Fruit fly (Drosophila melanogaster) whole organism, embryonic: ENCODE measurements around the gene CG13002.

Source experiments
- ATbp ChIP-seq: fragments of 200-800 bp; sonication (Bioruptor generic); optimal IDR thresholded peaks from 2 replicates; lab custom pipeline; 2017; ENCODE audit warnings: missing biosample characterization, mild to moderate bottlenecking, missing genetic modification characterization, missing genetic modification reagents
- CG10147 ChIP-seq: fragments of 200-800 bp; sonication (Bioruptor generic); optimal IDR thresholded peaks from 2 replicates; lab custom pipeline; 2019; ENCODE audit warnings: missing biosample characterization, mild to moderate bottlenecking, missing genetic modification characterization, moderate library complexity
- CG13287 ChIP-seq: fragments of 200-800 bp; sonication (Bioruptor generic); IDR thresholded peaks from 2 replicates; pipeline ENCODE4 v1.3.6; 2022; ENCODE audit warnings: missing biosample characterization, missing genetic modification characterization; ENCODE audit not compliant: partially characterized antibody
- CG14014 ChIP-seq: fragments of 200-800 bp; sonication (Bioruptor generic); IDR thresholded peaks from 2 replicates; pipeline ENCODE4 v1.3.6; 2022; ENCODE audit warnings: missing biosample characterization, missing genetic modification characterization
- CG14860 ChIP-seq: fragments of 200-800 bp; sonication (Bioruptor generic); IDR thresholded peaks from 3 replicates; pipeline ENCODE4 v1.3.6; 2022; ENCODE audit warnings: missing biosample characterization, missing genetic modification characterization; ENCODE audit not compliant: partially characterized antibody
- CG15073 ChIP-seq: fragments of 200-800 bp; sonication (Bioruptor generic); optimal IDR thresholded peaks from 2 replicates; lab custom pipeline; 2016; ENCODE audit warnings: missing biosample characterization, missing genetic modification characterization
- CG15514 ChIP-seq: fragments of 200-800 bp; sonication (Bioruptor generic); optimal IDR thresholded peaks from 3 replicates; lab custom pipeline; 2017; ENCODE audit warnings: missing biosample characterization, missing genetic modification characterization, mild to moderate bottlenecking, moderate library complexity, missing genetic modification reagents
- CG17359 ChIP-seq: fragments of 200-800 bp; sonication (Bioruptor generic); optimal IDR thresholded peaks from 3 replicates; lab custom pipeline; 2018; ENCODE audit warnings: missing biosample characterization, mild to moderate bottlenecking, missing genetic modification characterization, moderate library complexity
- CG18619 ChIP-seq: fragments of 200-800 bp; sonication (Bioruptor generic); optimal IDR thresholded peaks from 3 replicates; lab custom pipeline; 2017; ENCODE audit warnings: missing biosample characterization, mild to moderate bottlenecking, missing genetic modification characterization
- CG2199 ChIP-seq: fragments of 200-800 bp; sonication (Bioruptor generic); IDR thresholded peaks from 3 replicates; pipeline ENCODE4 v1.3.6; 2022; ENCODE audit warnings: missing biosample characterization, missing genetic modification characterization
- CG30020 ChIP-seq: fragments of 200-800 bp; optimal IDR thresholded peaks from 2 replicates; lab custom pipeline; 2019; ENCODE audit warnings: missing biosample characterization, mild to moderate bottlenecking, missing genetic modification characterization, moderate library complexity
- CG30403 ChIP-seq: fragments of 200-800 bp; sonication (Bioruptor generic); optimal IDR thresholded peaks from 3 replicates; lab custom pipeline; 2016; ENCODE audit warnings: missing biosample characterization, missing genetic modification characterization
- CG31388 ChIP-seq: fragments of 200-800 bp; sonication (Bioruptor generic); optimal IDR thresholded peaks from 2 replicates; lab custom pipeline; 2016; ENCODE audit warnings: missing biosample characterization, missing genetic modification characterization
- CG32532 ChIP-seq: fragments of 200-800 bp; sonication (Bioruptor generic); IDR thresholded peaks from 2 replicates; pipeline ENCODE4 v1.3.6; 2022; ENCODE audit warnings: missing biosample characterization, missing genetic modification characterization
- CG3281 ChIP-seq: fragments of 200-800 bp; sonication (Bioruptor generic); optimal IDR thresholded peaks from 3 replicates; lab custom pipeline; 2017; ENCODE audit warnings: missing biosample characterization, mild to moderate bottlenecking, missing genetic modification characterization
- CG3407 ChIP-seq: fragments of 200-800 bp; sonication (Bioruptor generic); optimal IDR thresholded peaks from 2 replicates; lab custom pipeline; 2018; ENCODE audit warnings: missing biosample characterization, mild to moderate bottlenecking, missing genetic modification characterization
- CG4854 ChIP-seq: fragments of 200-800 bp; sonication (Bioruptor generic); optimal IDR thresholded peaks from 2 replicates; lab custom pipeline; 2016; ENCODE audit warnings: missing biosample characterization, missing genetic modification characterization, inconsistent platforms
- CG5180 ChIP-seq: fragments of 200-800 bp; sonication (Bioruptor generic); optimal IDR thresholded peaks from 3 replicates; lab custom pipeline; 2017; ENCODE audit warnings: missing biosample characterization, missing genetic modification characterization, mild to moderate bottlenecking, moderate library complexity, missing genetic modification reagents
- CG5245 ChIP-seq: fragments of 200-800 bp; sonication (Bioruptor generic); optimal IDR thresholded peaks from 3 replicates; lab custom pipeline; 2016; ENCODE audit warnings: missing biosample characterization, missing genetic modification characterization
- CG6272 ChIP-seq: fragments of 200-800 bp; sonication (Bioruptor generic); IDR thresholded peaks from 2 replicates; pipeline ENCODE4 v1.3.6; 2022; ENCODE audit warnings: missing biosample characterization, missing genetic modification characterization
- CG6689 ChIP-seq: fragments of 200-800 bp; sonication (Bioruptor generic); IDR thresholded peaks from 2 replicates; pipeline ENCODE4 v1.3.6; 2022; ENCODE audit warnings: missing biosample characterization, missing genetic modification characterization
- CG9609 ChIP-seq: fragments of 200-800 bp; sonication (Bioruptor generic); optimal IDR thresholded peaks from 3 replicates; lab custom pipeline; 2016; ENCODE audit warnings: missing biosample characterization, missing genetic modification characterization
- Doc3 ChIP-seq: fragments of 200-800 bp; sonication (Bioruptor generic); IDR thresholded peaks from 3 replicates; pipeline ENCODE4 v1.3.6; 2022; ENCODE audit warnings: missing biosample characterization, missing genetic modification characterization; ENCODE audit not compliant: partially characterized antibody
- Lpt ChIP-seq: fragments of >200 bp; optimal IDR thresholded peaks from 2 replicates; lab custom pipeline; 2018; ENCODE audit warnings: missing biosample characterization, missing genetic modification characterization
- Med ChIP-seq: fragments of 200-800 bp; sonication (Bioruptor generic); peaks from one replicate; lab custom pipeline; 2016; ENCODE audit warnings: missing biosample characterization, missing genetic modification characterization, mild to moderate bottlenecking, inconsistent platforms, moderate library complexity
- Neu2 ChIP-seq: fragments of 200-800 bp; sonication (Bioruptor generic); optimal IDR thresholded peaks from 3 replicates; lab custom pipeline; 2016; ENCODE audit warnings: missing biosample characterization, missing genetic modification characterization, borderline replicate concordance
- Nf-YA ChIP-seq: fragments of 200-800 bp; sonication (Bioruptor generic); IDR thresholded peaks from 2 replicates; pipeline ENCODE4 v1.3.6; 2022; ENCODE audit warnings: missing biosample characterization, missing genetic modification characterization
- Nf-YC ChIP-seq: fragments of 200-800 bp; optimal IDR thresholded peaks from 3 replicates; lab custom pipeline; 2019; ENCODE audit warnings: missing biosample characterization, mild to moderate bottlenecking, missing genetic modification characterization, moderate library complexity
- Sox102F ChIP-seq: fragments of 200-800 bp; sonication (Bioruptor generic); optimal IDR thresholded peaks from 2 replicates; lab custom pipeline; 2018; ENCODE audit warnings: missing biosample characterization, mild to moderate bottlenecking, missing genetic modification characterization, moderate library complexity
- Trl ChIP-seq, 3 experiments: fragments of >200 bp in 2 of 3; fragments of 200-800 bp in 1 of 3; sonication (Bioruptor generic) in 1 of 3; optimal IDR thresholded peaks; 2 replicates in 1 of 3; 3 replicates in 2 of 3; lab custom pipeline; 2016 to 2017; ENCODE audit warnings: missing biosample characterization in 1 of 3, missing genetic modification characterization in 1 of 3
- Usf ChIP-seq: fragments of 200-800 bp; sonication (Bioruptor generic); optimal IDR thresholded peaks from 2 replicates; lab custom pipeline; 2017; ENCODE audit warnings: missing genotype, missing biosample characterization, missing genetic modification characterization
- crc ChIP-seq: fragments of 200-800 bp; sonication (Bioruptor generic); optimal IDR thresholded peaks from 2 replicates; lab custom pipeline; 2016; ENCODE audit warnings: missing biosample characterization, missing genetic modification characterization
- dan ChIP-seq: fragments of 200-800 bp; sonication (Bioruptor generic); IDR thresholded peaks from 2 replicates; pipeline ENCODE4 v1.3.6; 2022; ENCODE audit warnings: missing biosample characterization, missing genetic modification characterization
- dysf ChIP-seq: fragments of 200-800 bp; sonication (Bioruptor generic); IDR thresholded peaks from 3 replicates; pipeline ENCODE4 v1.3.6; 2022; ENCODE audit warnings: missing biosample characterization, missing genetic modification characterization
- klu ChIP-seq: fragments of 200-800 bp; sonication (Bioruptor generic); IDR thresholded peaks from 2 replicates; pipeline ENCODE4 v1.3.6; 2022; ENCODE audit warnings: missing biosample characterization, missing genetic modification characterization
- kni ChIP-seq: fragments of 200-800 bp; sonication (Bioruptor generic); optimal IDR thresholded peaks from 3 replicates; lab custom pipeline; 2017; ENCODE audit warnings: mild to moderate bottlenecking, missing biosample characterization, missing genetic modification reagents, missing genetic modification characterization
- luna ChIP-seq: fragments of 200-800 bp; sonication (Bioruptor generic); optimal IDR thresholded peaks from 2 replicates; lab custom pipeline; 2016; ENCODE audit warnings: missing biosample characterization, missing genetic modification characterization
- nerfin-1 ChIP-seq: fragments of 200-800 bp; sonication (Bioruptor generic); optimal IDR thresholded peaks from 3 replicates; lab custom pipeline; 2019; ENCODE audit warnings: missing biosample characterization, mild to moderate bottlenecking, missing genetic modification characterization, moderate library complexity
- nerfin-2 ChIP-seq: fragments of 200-800 bp; sonication (Bioruptor generic); IDR thresholded peaks from 2 replicates; pipeline ENCODE4 v1.3.6; 2022; ENCODE audit warnings: missing biosample characterization, missing genetic modification characterization; ENCODE audit not compliant: partially characterized antibody
- otp ChIP-seq: fragments of 200-800 bp; sonication (Bioruptor generic); IDR thresholded peaks from 3 replicates; pipeline ENCODE4, ENCODE4 v1.3.6; 2022; ENCODE audit warnings: missing biosample characterization, missing genetic modification characterization
- sc ChIP-seq, 3 experiments: fragments of >200 bp in 2 of 3; fragments of 200-800 bp in 1 of 3; sonication (Bioruptor generic) in 1 of 3; optimal IDR thresholded peaks; 2 replicates in 2 of 3; 3 replicates in 1 of 3; lab custom pipeline; 2017; ENCODE audit warnings: mild to moderate bottlenecking in 1 of 3, missing biosample characterization in 1 of 3, missing genetic modification characterization in 1 of 3, missing genetic modification reagents in 1 of 3
- scrt ChIP-seq: fragments of 200-800 bp; sonication (Bioruptor generic); optimal IDR thresholded peaks from 2 replicates; lab custom pipeline; 2018; ENCODE audit warnings: missing biosample characterization, mild to moderate bottlenecking, missing genetic modification characterization, moderate library complexity
- sd ChIP-seq: fragments of 200-800 bp; sonication (Bioruptor generic); optimal IDR thresholded peaks from 3 replicates; lab custom pipeline; 2018; ENCODE audit warnings: missing biosample characterization, mild to moderate bottlenecking, missing genetic modification characterization, moderate library complexity
- slbo ChIP-seq: fragments of 200-800 bp; sonication (Bioruptor generic); IDR thresholded peaks from 2 replicates; pipeline ENCODE4 v1.3.6; 2022; ENCODE audit warnings: missing biosample characterization, missing genetic modification characterization
- slou ChIP-seq: fragments of 200-800 bp; sonication (Bioruptor generic); optimal IDR thresholded peaks from 3 replicates; lab custom pipeline; 2016; ENCODE audit warnings: missing biosample characterization, missing genetic modification characterization
- sr ChIP-seq: fragments of 200-800 bp; sonication (Bioruptor generic); IDR thresholded peaks from 3 replicates; pipeline ENCODE4 v1.3.6; 2022; ENCODE audit warnings: missing biosample characterization, missing genetic modification characterization
- ttk ChIP-seq: fragments of 200-800 bp; sonication (Bioruptor generic); IDR thresholded peaks from 2 replicates; pipeline ENCODE4 v2.1.2; 2022; ENCODE audit warnings: missing biosample characterization, missing genetic modification characterization
- tup ChIP-seq: fragments of 200-800 bp; sonication (Bioruptor generic); optimal IDR thresholded peaks from 2 replicates; lab custom pipeline; 2016; ENCODE audit warnings: missing biosample characterization, mild to moderate bottlenecking, missing genetic modification characterization, moderate library complexity

The CG13002 gene

DNA sequence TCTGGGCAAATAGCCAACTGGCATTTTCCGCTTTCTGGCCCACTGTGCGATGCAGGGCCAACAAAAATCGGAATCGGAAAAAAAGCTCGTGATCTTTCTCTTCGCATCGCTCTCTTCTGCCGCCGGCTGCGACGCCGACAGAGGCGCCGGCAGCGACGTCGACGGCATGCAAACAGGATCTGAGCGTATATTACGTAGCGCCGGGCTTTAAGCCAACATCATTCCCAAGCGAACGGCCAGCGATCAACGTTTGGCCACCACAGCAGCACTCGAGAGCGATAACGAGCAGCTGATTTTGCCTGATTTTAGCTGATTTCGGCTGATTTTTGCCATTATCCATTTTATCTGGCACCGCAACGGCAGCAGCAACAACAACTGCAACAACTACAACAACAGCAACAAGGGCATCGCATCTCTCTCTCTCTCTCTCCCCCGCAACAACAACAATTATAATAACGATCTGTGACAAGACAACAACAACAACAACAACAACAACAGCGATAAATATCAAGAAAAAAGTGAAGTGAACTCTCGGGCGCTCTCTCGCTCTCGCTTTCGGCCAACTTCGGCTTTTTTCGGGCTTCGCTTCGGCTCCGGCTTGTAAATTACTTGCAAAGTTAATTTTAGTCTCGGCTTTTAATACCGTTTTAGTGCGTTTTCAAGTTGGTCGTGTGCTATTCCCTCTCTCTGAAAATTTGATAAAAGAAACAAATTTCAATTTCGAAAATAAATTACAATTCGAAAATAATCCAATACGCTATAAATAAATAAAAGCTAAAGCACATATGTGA lies 23.6 kb downstream of the CG13002 start, which contains the start of gene CG4928 (continued):
- TF ChIP-seq Usf (GFP tag; lab: Kevin White, UChicago) (no peak), scrt (GFP tag; lab: Kevin White, UChicago) (no peak), Doc3 (GFP tag; lab: Robert Waterston, UW) (no peak), slou (GFP tag; lab: Kevin White, UChicago) (no peak), CG6689 (no peak), CG17359 (tag; lab: Kevin White, UChicago) (no peak), CG6272 (GFP tag; lab: Robert Waterston, UW) (no peak), Nf-YA (no peak), sc (optimal IDR thresholded peaks at IDR 0.05; lab: Kevin White, UChicago) (no peak), sc (GFP tag; optimal IDR thresholded peaks at IDR 0.05; lab: Kevin White, UChicago) (no peak), CG32532 (GFP tag; lab: Robert Waterston, UW) (0 out of 2 replicates have a peak, but pooled peaks have one; percentile 19), CG15073 (no peak), klu (GFP tag; lab: Robert Waterston, UW) (0 out of 2 replicates have a peak, but pooled peaks have one; percentile 20), CG3281 (GFP tag; lab: Kevin White, UChicago) (no peak), Nf-YC (no peak), CG31388 (GFP tag; lab: Kevin White, UChicago) (no peak), CG18619 (GFP tag; lab: Kevin White, UChicago) (no peak), sr (GFP tag; lab: Robert Waterston, UW) (no peak), slbo (GFP tag; lab: Robert Waterston, UW) (peak; percentile 45; the same call in 1 of the 2 replicates), luna (GFP tag; lab: Kevin White, UChicago) (no peak), CG30020 (no peak), Sox102F (GFP tag; lab: Kevin White, UChicago) (no peak), Lpt (GFP tag; lab: Kevin White, UChicago) (no peak), nerfin-2 (no peak), ATbp (GFP tag; lab: Kevin White, UChicago) (no peak), Neu2 (GFP tag; lab: Kevin White, UChicago) (no peak), kni (no peak), Med (GFP tag; lab: Kevin White, UChicago) (peak; percentile 57), CG14014 (GFP tag; lab: Robert Waterston, UW) (no peak), CG13287 (GFP tag; lab: Robert Waterston, UW) (peak; percentile 11; the same call in 1 of the 2 replicates), otp (no peak), CG3407 (GFP tag; lab: Kevin White, UChicago) (no peak), CG30403 (no peak), sd (tag; lab: Kevin White, UChicago) (no peak), CG15514 (peak; percentile 5), dysf (no peak), nerfin-1 (tag; lab: Kevin White, UChicago) (no peak), CG10147 (GFP tag; lab: Kevin White, UChicago) (no peak), ttk (GFP tag; lab: Robert Waterston, UW) (no peak), CG5245 (GFP tag; lab: Kevin White, UChicago) (no peak), CG9609 (GFP tag; lab: Kevin White, UChicago) (no peak), tup (GFP tag; lab: Kevin White, UChicago) (no peak), CG5180 (no peak), crc (GFP tag; lab: Kevin White, UChicago) (no peak), dan (GFP tag; lab: Robert Waterston, UW) (no peak), CG14860 (GFP tag; lab: Robert Waterston, UW) (no peak), Trl (optimal IDR thresholded peaks at IDR 0.05; lab: Kevin White, UChicago) (peak; percentile 38 to 73), Trl (GFP tag; optimal IDR thresholded peaks at IDR 0.05; lab: Kevin White, UChicago) (no peak), CG2199 (GFP tag; lab: Robert Waterston, UW) (no peak), CG4854 (GFP tag; lab: Kevin White, UChicago) (no peak)
